Fruit fly (Drosophila melanogaster): ENCODE results near the gene MED30.
A peak's percentile ranks its signal among the peaks of the same experiment; 100 is the strongest.

Gene MED30

dm6 chr3L:615425-616046, 38.4 kb downstream of the MED30 start (continued):
- TF ChIP-seq CG11696 (GFP tag; IDR thresholded peaks at IDR 0.05) (peak; percentile 79), CG17802 (tag; optimal IDR thresholded peaks at IDR 0.05) (peak; percentile 77), oc (tag; optimal IDR thresholded peaks at IDR 0.05) (peak; percentile 83), CG14050 (GFP tag; IDR thresholded peaks at IDR 0.05) (peak; percentile 91), br (optimal IDR thresholded peaks at IDR 0.05) (no peak), CG12942 (GFP tag; optimal IDR thresholded peaks at IDR 0.05) (peak; percentile 79), fru (optimal IDR thresholded peaks at IDR 0.05) (no peak), CG11093 (GFP tag; IDR thresholded peaks at IDR 0.05) (peak; percentile 84), CTCF (GFP tag; optimal IDR thresholded peaks at IDR 0.05) (peak; percentile 44), z (GFP tag; IDR thresholded peaks at IDR 0.05) (no peak), MBD-R2 (GFP tag; IDR thresholded peaks at IDR 0.05) (peak; percentile 26; the same call in 1 of the 2 replicates), Xrp1 (GFP tag; IDR thresholded peaks at IDR 0.05) (peak; percentile 92), pum (GFP tag; optimal IDR thresholded peaks at IDR 0.05) (peak; percentile 80), otp (GFP tag; IDR thresholded peaks at IDR 0.05) (peak; percentile 85), CG3726 (GFP tag; IDR thresholded peaks at IDR 0.05) (peak; percentile 85), Hr78 (GFP tag; optimal IDR thresholded peaks at IDR 0.05) (peak in 1 of 2 experiments; percentile 31), CG12744 (GFP tag; optimal IDR thresholded peaks at IDR 0.05) (peak; percentile 66), Spps (tag; optimal IDR thresholded peaks at IDR 0.05) (peak; percentile 86), jumu (GFP tag; optimal IDR thresholded peaks at IDR 0.05) (peak; percentile 85), CG11398 (GFP tag; optimal IDR thresholded peaks at IDR 0.05) (peak; percentile 77), CG11456 (GFP tag; IDR thresholded peaks at IDR 0.05) (peak; percentile 67), ro (GFP tag; IDR thresholded peaks at IDR 0.05) (peak; percentile 73), CG9437 (GFP tag; optimal IDR thresholded peaks at IDR 0.05) (peak; percentile 83), phol (tag; optimal IDR thresholded peaks at IDR 0.05) (peak; percentile 93), dm (GFP tag; optimal IDR thresholded peaks at IDR 0.05) (peak; percentile 57), aop (GFP tag; IDR thresholded peaks at IDR 0.05) (peak; percentile 73), CG31388 (GFP tag; optimal IDR thresholded peaks at IDR 0.05) (peak; percentile 59), CG18619 (GFP tag; optimal IDR thresholded peaks at IDR 0.05) (peak; percentile 80), CG42726 (GFP tag; IDR thresholded peaks at IDR 0.05; ENCODE audit: partially characterized antibody) (no peak), CG34422 (GFP tag; IDR thresholded peaks at IDR 0.05) (peak; percentile 92), CG10147 (GFP tag; optimal IDR thresholded peaks at IDR 0.05) (peak; percentile 70), bbx (GFP tag; IDR thresholded peaks at IDR 0.05; ENCODE audit: partially characterized antibody) (no peak), sqz (GFP tag; optimal IDR thresholded peaks at IDR 0.05) (peak; percentile 46), Gsc (GFP tag; IDR thresholded peaks at IDR 0.05) (peak; percentile 43), MESR4 (GFP tag; optimal IDR thresholded peaks at IDR 0.05) (peak; percentile 3), C15 (GFP tag; IDR thresholded peaks at IDR 0.05) (0 out of 3 replicates have a peak, but pooled peaks have one; percentile 11), CG14014 (GFP tag; IDR thresholded peaks at IDR 0.05) (peak; percentile 86), E2f2 (GFP tag; IDR thresholded peaks at IDR 0.05) (peak; percentile 72), crc (GFP tag; optimal IDR thresholded peaks at IDR 0.05) (peak; percentile 69), seq (GFP tag; IDR thresholded peaks at IDR 0.05) (peak; percentile 90), Adf1 (GFP tag; IDR thresholded peaks at IDR 0.05) (0 out of 2 replicates have a peak, but pooled peaks have one; percentile 10), bab2 (GFP tag; optimal IDR thresholded peaks at IDR 0.05) (peak; percentile 82), CG11247 (GFP tag; IDR thresholded peaks at IDR 0.05) (peak; percentile 72), btn (GFP tag; optimal IDR thresholded peaks at IDR 0.05) (peak; percentile 83), CG2129 (GFP tag; IDR thresholded peaks at IDR 0.05; ENCODE audit: partially characterized antibody) (no peak), Oli (tag; optimal IDR thresholded peaks at IDR 0.05) (peak; percentile 94), CG2202 (tag; optimal IDR thresholded peaks at IDR 0.05) (peak; percentile 77), CG7357 (GFP tag; IDR thresholded peaks at IDR 0.05) (peak; percentile 72), exex (tag; optimal IDR thresholded peaks at IDR 0.05) (peak; percentile 90), PHDP (tag; optimal IDR thresholded peaks at IDR 0.05) (peak; percentile 85), MTF-1 (GFP tag; optimal IDR thresholded peaks at IDR 0.05; ENCODE audit: borderline replicate concordance) (peak; percentile 50), Camta (GFP tag; optimal IDR thresholded peaks at IDR 0.05) (peak; percentile 91)

All from whole organism, embryonic.